Worm (Caenorhabditis elegans) whole organism, L1 larva: ENCODE data around the gene F54C9.11.
A peak's percentile ranks its signal among the peaks of the same experiment; 100 is the strongest.

ENCODE experiments used
- C16A3.4 ChIP-seq: fragments of 150-350 bp; optimal IDR thresholded peaks from 2 replicates; lab custom pipeline; 2014; ENCODE audit warnings: missing biosample characterization, missing genetic modification characterization
- C34B4.2 ChIP-seq: sonication (generic microtip); optimal IDR thresholded peaks from 2 replicates; lab custom pipeline; 2017; ENCODE audit warnings: mild to moderate bottlenecking, missing genetic modification characterization, missing compliant biosample characterization
- F16B12.6 ChIP-seq: fragments of 150-350 bp; optimal IDR thresholded peaks from 2 replicates; lab custom pipeline; 2014; ENCODE audit warnings: missing biosample characterization, missing genetic modification characterization
- aha-1 ChIP-seq: fragments of 150-350 bp; optimal IDR thresholded peaks from 2 replicates; lab custom pipeline; 2014; ENCODE audit warnings: missing biosample characterization, missing genetic modification characterization
- alr-1 ChIP-seq: fragments of 200-800 bp; sonication (Bioruptor generic); optimal IDR thresholded peaks from 2 replicates; lab custom pipeline; 2018; ENCODE audit warnings: borderline replicate concordance, mild to moderate bottlenecking, missing genetic modification characterization, missing compliant biosample characterization
- aly-2 ChIP-seq: fragments of 150-350 bp; optimal IDR thresholded peaks from 2 replicates; lab custom pipeline; 2014; ENCODE audit warnings: missing biosample characterization, missing genetic modification characterization
- ama-1 ChIP-seq: fragments of 150-350 bp; optimal IDR thresholded peaks from 2 replicates; lab custom pipeline; 2014
- ceh-82 ChIP-seq, 3 experiments: fragments of 150-350 bp in 1 of 3; sonication (generic microtip) in 2 of 3; optimal IDR thresholded peaks; 2 replicates each; lab custom pipeline; 2014 to 2017; ENCODE audit warnings: missing biosample characterization in 3 of 3, missing genetic modification characterization in 3 of 3
- ceh-88 ChIP-seq: fragments of 200-800 bp; sonication (Bioruptor generic); IDR thresholded peaks from 2 replicates; pipeline ENCODE4 v1.3.6; 2022; ENCODE audit warnings: missing genetic modification characterization, missing compliant biosample characterization
- ceh-90 ChIP-seq: sonication (generic microtip); optimal IDR thresholded peaks from 2 replicates; lab custom pipeline; 2016; ENCODE audit warnings: missing genetic modification characterization, missing compliant biosample characterization
- ces-1 ChIP-seq: fragments of 150-350 bp; optimal IDR thresholded peaks from 2 replicates; lab custom pipeline; 2014; ENCODE audit warnings: missing biosample characterization, missing genetic modification reagents, missing genetic modification characterization
- dsc-1 ChIP-seq: sonication (generic microtip); optimal IDR thresholded peaks from 2 replicates; lab custom pipeline; 2016; ENCODE audit warnings: mild to moderate bottlenecking, missing genetic modification characterization, missing compliant biosample characterization
- egl-13 ChIP-seq: sonication (generic microtip); optimal IDR thresholded peaks from 2 replicates; lab custom pipeline; 2016; ENCODE audit warnings: missing genotype, missing genetic modification reagents, missing genetic modification characterization, missing compliant biosample characterization
- elt-2 ChIP-seq: sonication (generic microtip); optimal IDR thresholded peaks from 2 replicates; lab custom pipeline; 2016; ENCODE audit warnings: missing genetic modification characterization, mild to moderate bottlenecking, inconsistent platforms, missing compliant biosample characterization, missing genetic modification reagents
- elt-3 ChIP-seq, 6 experiments: fragments of 150-350 bp in 1 of 6; sonication (generic microtip); optimal IDR thresholded peaks; 2 replicates each; lab custom pipeline; 2017 to 2018; ENCODE audit warnings: missing biosample characterization in 6 of 6, missing genetic modification characterization in 6 of 6, inconsistent platforms in 1 of 6
- ets-5 ChIP-seq: fragments of 200-800 bp; sonication (Bioruptor generic); IDR thresholded peaks from 2 replicates; pipeline ENCODE4 v1.3.6; 2022; ENCODE audit warnings: missing genetic modification characterization, missing compliant biosample characterization
- fkh-10 ChIP-seq: sonication (generic microtip); optimal IDR thresholded peaks from 2 replicates; lab custom pipeline; 2017; ENCODE audit warnings: missing biosample characterization, missing genetic modification reagents, missing genetic modification characterization
- fos-1 ChIP-seq: fragments of 150-350 bp; optimal IDR thresholded peaks from 2 replicates; lab custom pipeline; 2014; ENCODE audit warnings: missing biosample characterization, missing genetic modification characterization
- irx-1 ChIP-seq: sonication (generic microtip); optimal IDR thresholded peaks from 2 replicates; lab custom pipeline; 2016; ENCODE audit warnings: missing genetic modification characterization, missing compliant biosample characterization
- jun-1 ChIP-seq: fragments of 150-350 bp; optimal IDR thresholded peaks from 2 replicates; lab custom pipeline; 2014; ENCODE audit warnings: missing biosample characterization, missing genetic modification reagents, missing genetic modification characterization
- lin-14 ChIP-seq: fragments of 200-800 bp; sonication (Bioruptor generic); optimal IDR thresholded peaks from 2 replicates; lab custom pipeline; 2018; ENCODE audit warnings: mild to moderate bottlenecking, missing genetic modification characterization, moderate library complexity, missing compliant biosample characterization
- lin-15B ChIP-seq: fragments of 150-350 bp; sonication (generic microtip); optimal IDR thresholded peaks from 3 replicates; lab custom pipeline; 2014; ENCODE audit warnings: missing biosample characterization, missing genetic modification characterization
- lin-35 ChIP-seq, 2 experiments: fragments of 150-350 bp; optimal IDR thresholded peaks; 2 replicates each; lab custom pipeline; 2014; ENCODE audit warnings: missing biosample characterization in 2 of 2, missing genetic modification characterization in 2 of 2, missing genetic modification reagents in 2 of 2
- lin-39 ChIP-seq: fragments of 150-350 bp; optimal IDR thresholded peaks from 2 replicates; lab custom pipeline; 2014; ENCODE audit warnings: missing biosample characterization, missing genetic modification reagents, missing genetic modification characterization
- lir-3 ChIP-seq: sonication (generic microtip); optimal IDR thresholded peaks from 2 replicates; lab custom pipeline; 2016; ENCODE audit warnings: mild to moderate bottlenecking, missing genetic modification characterization, moderate library complexity, missing compliant biosample characterization; ENCODE audit not compliant: poor library complexity
- mab-9 ChIP-seq: fragments of 200-800 bp; sonication (Bioruptor generic); IDR thresholded peaks from 2 replicates; pipeline ENCODE4 v1.3.6; 2022; ENCODE audit warnings: missing genetic modification reagents, missing genetic modification characterization, missing compliant biosample characterization
- nhr-11 ChIP-seq: fragments of 150-350 bp; optimal IDR thresholded peaks from 2 replicates; lab custom pipeline; 2014; ENCODE audit warnings: missing biosample characterization, missing genetic modification characterization
- nhr-12 ChIP-seq: sonication (generic microtip); optimal IDR thresholded peaks from 2 replicates; lab custom pipeline; 2017; ENCODE audit warnings: missing biosample characterization, missing genetic modification characterization
- nhr-19 ChIP-seq: fragments of 200-800 bp; sonication (Bioruptor generic); conservative IDR thresholded peaks from 2 replicates; pipeline ENCODE4 v1.3.6; 2022; ENCODE audit warnings: missing genetic modification characterization, missing compliant biosample characterization
- nhr-71 ChIP-seq: sonication (generic microtip); optimal IDR thresholded peaks from 2 replicates; lab custom pipeline; 2016; ENCODE audit warnings: mild to moderate bottlenecking, missing genetic modification characterization, moderate library complexity, missing compliant biosample characterization
- nhr-76 ChIP-seq: sonication (generic microtip); optimal IDR thresholded peaks from 2 replicates; lab custom pipeline; 2017; ENCODE audit warnings: missing biosample characterization, missing genetic modification characterization
- nhr-77 ChIP-seq: fragments of 150-350 bp; optimal IDR thresholded peaks from 2 replicates; lab custom pipeline; 2014; ENCODE audit warnings: missing biosample characterization, missing genetic modification characterization
- nhr-84 ChIP-seq: sonication (generic microtip); optimal IDR thresholded peaks from 2 replicates; lab custom pipeline; 2017; ENCODE audit warnings: missing biosample characterization, missing genetic modification characterization
- nhr-90 ChIP-seq: sonication (generic microtip); optimal IDR thresholded peaks from 2 replicates; lab custom pipeline; 2016; ENCODE audit warnings: mild to moderate bottlenecking, missing genetic modification characterization, missing compliant biosample characterization; ENCODE audit not compliant: poor library complexity
- skn-1 ChIP-seq: fragments of 150-350 bp; optimal IDR thresholded peaks from 2 replicates; lab custom pipeline; 2014; ENCODE audit warnings: missing biosample characterization, missing genetic modification characterization
- snpc-4 ChIP-seq: fragments of 150-350 bp; optimal IDR thresholded peaks from 2 replicates; lab custom pipeline; 2014; ENCODE audit warnings: missing biosample characterization, missing genetic modification characterization
- swsn-7 ChIP-seq: sonication (generic microtip); optimal IDR thresholded peaks from 2 replicates; lab custom pipeline; 2016; ENCODE audit warnings: missing genetic modification characterization, missing compliant biosample characterization
- tbx-2 ChIP-seq: sonication (generic microtip); optimal IDR thresholded peaks from 2 replicates; lab custom pipeline; 2016; ENCODE audit warnings: missing genetic modification characterization, missing compliant biosample characterization
- tlp-1 ChIP-seq: fragments of 150-350 bp; optimal IDR thresholded peaks from 2 replicates; lab custom pipeline; 2014; ENCODE audit warnings: missing biosample characterization, missing genetic modification characterization
- unc-130 ChIP-seq: fragments of 150-350 bp; optimal IDR thresholded peaks from 2 replicates; lab custom pipeline; 2017; ENCODE audit warnings: missing biosample characterization, missing genetic modification characterization, inconsistent platforms
- unc-30 ChIP-seq: sonication (generic microtip); optimal IDR thresholded peaks from 2 replicates; lab custom pipeline; 2017; ENCODE audit warnings: missing biosample characterization, missing genetic modification characterization
- unc-86 ChIP-seq: sonication (generic microtip); optimal IDR thresholded peaks from 2 replicates; lab custom pipeline; 2016; ENCODE audit warnings: missing genetic modification characterization, missing compliant biosample characterization
- unc-98 ChIP-seq: fragments of 200-800 bp; sonication (Bioruptor generic); IDR thresholded peaks from 2 replicates; pipeline ENCODE4 v1.3.6; 2022; ENCODE audit warnings: missing genetic modification characterization, missing compliant biosample characterization
- zag-1 ChIP-seq: fragments of 150-350 bp; optimal IDR thresholded peaks from 2 replicates; lab custom pipeline; 2014; ENCODE audit warnings: missing biosample characterization, missing genetic modification characterization
- ztf-11 ChIP-seq, 2 experiments: sonication (generic microtip); optimal IDR thresholded peaks; 2 replicates each; lab custom pipeline; 2016 to 2017; ENCODE audit warnings: missing genetic modification characterization in 2 of 2, missing biosample characterization in 1 of 2, missing compliant biosample characterization in 1 of 2

F54C9.11 gene

ce11 chrII:8610085-8610484 is 25.2 kb upstream of the F54C9.11 start, which contains the start of gene F28C6.9:
Gene F28C6.9, minus strand, starts transcription at chrII:8610185.
- TF ChIP-seq nhr-84 (tag; lab: Kevin White, UChicago) = no peak
- no peak for TF ChIP-seq ets-5 (GFP tag; lab: Robert Waterston, UW)
- TF ChIP-seq mab-9 (GFP tag; lab: Robert Waterston, UW) = no peak
- no peak for TF ChIP-seq zag-1 (tag; lab: Kevin White, UChicago)
- TF ChIP-seq nhr-19 (GFP tag; lab: Robert Waterston, UW) = no peak
- TF ChIP-seq C16A3.4 (tag; lab: Kevin White, UChicago) = no peak
- no peak for TF ChIP-seq snpc-4 (tag; lab: Kevin White, UChicago)
- no peak for TF ChIP-seq nhr-12 (tag; lab: Kevin White, UChicago)

- TF ChIP-seq ama-1 (lab: Kevin White, UChicago) (no peak), unc-130 (tag; lab: Kevin White, UChicago) (no peak), F16B12.6 (tag; lab: Kevin White, UChicago) (no peak), lin-35 (GFP tag; optimal IDR thresholded peaks at IDR 0.05; lab: Kevin White, UChicago) (no peak), ztf-11 (tag; optimal IDR thresholded peaks at IDR 0.05; lab: Kevin White, UChicago) (no peak), unc-30 (tag; lab: Kevin White, UChicago) (no peak), nhr-90 (tag; lab: Kevin White, UChicago) (no peak), lin-39 (tag; lab: Kevin White, UChicago) (no peak), nhr-71 (tag; lab: Kevin White, UChicago) (no peak), swsn-7 (tag; lab: Kevin White, UChicago) (no peak), ceh-82 (tag; optimal IDR thresholded peaks at IDR 0.05; lab: Kevin White, UChicago) (no peak), nhr-12 (tag; lab: Kevin White, UChicago) (no peak), elt-3 (tag; optimal IDR thresholded peaks at IDR 0.05; lab: Kevin White, UChicago) (no peak), mab-9 (GFP tag; lab: Robert Waterston, UW) (no peak), tlp-1 (no peak), lir-3 (tag; lab: Kevin White, UChicago) (no peak), tbx-2 (no peak)
These were observed 22.8 kb upstream of the F54C9.11 start, which contains the start of gene F28C6.10 for ce11 chrII:8607662-8608061. Gene F28C6.10, plus strand, starts transcription at chrII:8607962.

- TF ChIP-seq nhr-76 = no peak
- TF ChIP-seq ces-1 = no peak
- TF ChIP-seq nhr-71 (tag; lab: Kevin White, UChicago) = no peak
- no peak for TF ChIP-seq elt-2 (tag; lab: Kevin White, UChicago)
- TF ChIP-seq F16B12.6 (tag; lab: Kevin White, UChicago) = no peak
- TF ChIP-seq jun-1 = no peak
- TF ChIP-seq lin-15B (tag; lab: Kevin White, UChicago) = no peak
These were observed 21.7 kb upstream of the F54C9.11 start, which contains the start of gene F28C6.8 for ce11 chrII:8606549-8606948. Gene F28C6.8, plus strand, starts transcription at chrII:8606849.

- TF ChIP-seq egl-13 (tag; lab: Kevin White, UChicago) (no peak), tbx-2 (no peak), ces-1 (no peak), C34B4.2 (tag; lab: Kevin White, UChicago) (no peak), unc-130 (tag; lab: Kevin White, UChicago) (no peak), nhr-19 (GFP tag; lab: Robert Waterston, UW) (0 out of 2 replicates have a peak, but pooled peaks have one; percentile 18), aha-1 (tag; lab: Kevin White, UChicago) (no peak), jun-1 (no peak), dsc-1 (peak; percentile 14), nhr-84 (tag; lab: Kevin White, UChicago) (no peak), nhr-11 (tag; lab: Kevin White, UChicago) (no peak), fkh-10 (GFP tag; lab: Kevin White, UChicago) (no peak), skn-1 (tag; lab: Kevin White, UChicago) (no peak), ceh-90 (tag; lab: Kevin White, UChicago) (no peak), snpc-4 (tag; lab: Kevin White, UChicago) (no peak), lin-15B (tag; lab: Kevin White, UChicago) (no peak), nhr-77 (tag; lab: Kevin White, UChicago) (no peak), aly-2 (tag; lab: Kevin White, UChicago) (no peak), irx-1 (no peak), alr-1 (tag; lab: Kevin White, UChicago) (no peak), lin-14 (no peak), unc-98 (GFP tag; lab: Robert Waterston, UW) (no peak), fos-1 (tag; lab: Kevin White, UChicago) (peak; percentile 0), F16B12.6 (tag; lab: Kevin White, UChicago) (peak; percentile 78), unc-86 (tag; lab: Kevin White, UChicago) (no peak), ceh-88 (GFP tag; lab: Robert Waterston, UW) (no peak)
These were observed 18.9 kb upstream of the F54C9.11 start, which contains the start of gene suf-1 for ce11 chrII:8603567-8604359. Gene suf-1, plus strand, starts transcription at chrII:8603846.
